Fruit fly (Drosophila melanogaster) whole organism, embryonic: ENCODE results near the gene Polr2D.

Experiments used
- Atf-2 ChIP-seq: fragments of 200-800 bp; sonication (Bioruptor generic); optimal IDR thresholded peaks from 2 replicates; lab custom pipeline; 2016; ENCODE audit warnings: missing biosample characterization, missing genetic modification characterization
- BtbVII ChIP-seq: fragments of 200-800 bp; sonication (Bioruptor generic); optimal IDR thresholded peaks from 3 replicates; lab custom pipeline; 2017; ENCODE audit warnings: missing biosample characterization, mild to moderate bottlenecking, missing genetic modification characterization
- CG10147 ChIP-seq: fragments of 200-800 bp; sonication (Bioruptor generic); optimal IDR thresholded peaks from 2 replicates; lab custom pipeline; 2019; ENCODE audit warnings: missing biosample characterization, mild to moderate bottlenecking, missing genetic modification characterization, moderate library complexity
- CG10366 ChIP-seq: fragments of 200-800 bp; sonication (Bioruptor generic); IDR thresholded peaks from 2 replicates; pipeline ENCODE4 v1.3.6; 2022; ENCODE audit warnings: missing biosample characterization, missing genetic modification characterization
- CG10543 ChIP-seq: fragments of 200-800 bp; sonication (Bioruptor generic); optimal IDR thresholded peaks from 3 replicates; lab custom pipeline; 2017; ENCODE audit warnings: missing biosample characterization, mild to moderate bottlenecking, missing genetic modification characterization, moderate library complexity
- CG11093 ChIP-seq: fragments of 200-800 bp; sonication (Bioruptor generic); IDR thresholded peaks from 3 replicates; pipeline ENCODE4 v1.3.6; 2022; ENCODE audit warnings: missing biosample characterization, missing genetic modification characterization
- CG11247 ChIP-seq: fragments of 200-800 bp; sonication (Bioruptor generic); IDR thresholded peaks from 2 replicates; pipeline ENCODE4 v1.3.6; 2022; ENCODE audit warnings: missing biosample characterization, missing genetic modification characterization
- CG12104 ChIP-seq: fragments of 200-800 bp; sonication (Bioruptor generic); optimal IDR thresholded peaks from 3 replicates; lab custom pipeline; 2016; ENCODE audit warnings: missing biosample characterization, missing genetic modification characterization
- CG12155 ChIP-seq: fragments of 200-800 bp; sonication (Bioruptor generic); optimal IDR thresholded peaks from 3 replicates; lab custom pipeline; 2016; ENCODE audit warnings: missing biosample characterization, missing genetic modification characterization
- CG12391 ChIP-seq: fragments of 200-800 bp; sonication (Bioruptor generic); optimal IDR thresholded peaks from 3 replicates; lab custom pipeline; 2018; ENCODE audit warnings: missing biosample characterization, mild to moderate bottlenecking, missing genetic modification characterization, moderate library complexity
- CG13775 ChIP-seq: fragments of 200-800 bp; sonication (Bioruptor generic); optimal IDR thresholded peaks from 3 replicates; lab custom pipeline; 2017; ENCODE audit warnings: missing biosample characterization, mild to moderate bottlenecking, missing genetic modification characterization
- CG15269 ChIP-seq: fragments of 200-800 bp; sonication (Bioruptor generic); optimal IDR thresholded peaks from 2 replicates; lab custom pipeline; 2018; ENCODE audit warnings: missing biosample characterization, mild to moderate bottlenecking, missing genetic modification characterization, moderate library complexity
- CG15514 ChIP-seq: fragments of 200-800 bp; sonication (Bioruptor generic); optimal IDR thresholded peaks from 3 replicates; lab custom pipeline; 2017; ENCODE audit warnings: missing biosample characterization, missing genetic modification characterization, mild to moderate bottlenecking, moderate library complexity, missing genetic modification reagents
- CG17612 ChIP-seq: fragments of 200-800 bp; sonication (Bioruptor generic); IDR thresholded peaks from 2 replicates; pipeline ENCODE4 v1.3.6; 2022; ENCODE audit warnings: missing biosample characterization, missing genetic modification characterization
- CG17802 ChIP-seq: fragments of 200-800 bp; sonication (Bioruptor generic); optimal IDR thresholded peaks from 2 replicates; lab custom pipeline; 2018; ENCODE audit warnings: missing biosample characterization, mild to moderate bottlenecking, missing genetic modification characterization, moderate library complexity
- CG31388 ChIP-seq: fragments of 200-800 bp; sonication (Bioruptor generic); optimal IDR thresholded peaks from 2 replicates; lab custom pipeline; 2016; ENCODE audit warnings: missing biosample characterization, missing genetic modification characterization
- CG3407 ChIP-seq: fragments of 200-800 bp; sonication (Bioruptor generic); optimal IDR thresholded peaks from 2 replicates; lab custom pipeline; 2018; ENCODE audit warnings: missing biosample characterization, mild to moderate bottlenecking, missing genetic modification characterization
- CG42726 ChIP-seq: fragments of 200-800 bp; sonication (Bioruptor generic); IDR thresholded peaks from 2 replicates; pipeline ENCODE4 v1.3.6; 2022; ENCODE audit warnings: missing biosample characterization, missing genetic modification characterization; ENCODE audit not compliant: partially characterized antibody
- CG4424 ChIP-seq: fragments of 200-800 bp; sonication (Bioruptor generic); optimal IDR thresholded peaks from 3 replicates; lab custom pipeline; 2016; ENCODE audit warnings: missing biosample characterization, missing genetic modification characterization
- CG6791 ChIP-seq: fragments of 200-800 bp; sonication (Bioruptor generic); IDR thresholded peaks from 3 replicates; pipeline ENCODE4 v1.3.6; 2022; ENCODE audit warnings: missing biosample characterization, missing genetic modification characterization; ENCODE audit not compliant: partially characterized antibody
- CG6813 ChIP-seq: fragments of 200-800 bp; sonication (Bioruptor generic); optimal IDR thresholded peaks from 2 replicates; lab custom pipeline; 2017; ENCODE audit warnings: missing biosample characterization, missing genetic modification characterization, mild to moderate bottlenecking, moderate library complexity, missing genetic modification reagents
- CG7987 ChIP-seq: fragments of 200-800 bp; sonication (Bioruptor generic); optimal IDR thresholded peaks from 2 replicates; lab custom pipeline; 2018; ENCODE audit warnings: missing biosample characterization, mild to moderate bottlenecking, missing genetic modification characterization, moderate library complexity
- CG8944 ChIP-seq: fragments of 200-800 bp; sonication (Bioruptor generic); optimal IDR thresholded peaks from 3 replicates; lab custom pipeline; 2016; ENCODE audit warnings: missing biosample characterization, missing genetic modification characterization
- D ChIP-seq, 2 experiments: fragments of 200-800 bp in 1 of 2; fragments of >200 bp in 1 of 2; sonication (Bioruptor generic) in 1 of 2; optimal IDR thresholded peaks; 2 replicates in 1 of 2; 3 replicates in 1 of 2; lab custom pipeline; 2017; ENCODE audit warnings: mild to moderate bottlenecking in 1 of 2, missing biosample characterization in 1 of 2, missing genetic modification characterization in 1 of 2, missing genetic modification reagents in 1 of 2
- D19A ChIP-seq: fragments of 200-800 bp; optimal IDR thresholded peaks from 3 replicates; lab custom pipeline; 2019; ENCODE audit warnings: missing biosample characterization, mild to moderate bottlenecking, missing genetic modification characterization, moderate library complexity
- GATAe ChIP-seq: fragments of 200-800 bp; sonication (Bioruptor generic); conservative IDR thresholded peaks from 2 replicates; pipeline ENCODE4 v1.3.6; 2022; ENCODE audit warnings: missing biosample characterization, missing genetic modification characterization
- HLH3B ChIP-seq: fragments of 200-800 bp; sonication (Bioruptor generic); IDR thresholded peaks from 2 replicates; pipeline ENCODE4 v1.3.6; 2022; ENCODE audit warnings: missing biosample characterization, missing genetic modification characterization
- Hmx ChIP-seq: fragments of 200-800 bp; sonication (Bioruptor generic); optimal IDR thresholded peaks from 2 replicates; lab custom pipeline; 2016; ENCODE audit warnings: missing biosample characterization, missing genetic modification characterization
- Meics ChIP-seq: fragments of 200-800 bp; sonication (Bioruptor generic); optimal IDR thresholded peaks from 2 replicates; lab custom pipeline; 2017; ENCODE audit warnings: missing biosample characterization, mild to moderate bottlenecking, missing genetic modification characterization
- Oli ChIP-seq: fragments of 200-800 bp; sonication (Bioruptor generic); optimal IDR thresholded peaks from 2 replicates; lab custom pipeline; 2018; ENCODE audit warnings: missing biosample characterization, mild to moderate bottlenecking, missing genetic modification characterization, moderate library complexity
- Rfx ChIP-seq: fragments of 200-800 bp; sonication (Bioruptor generic); IDR thresholded peaks from 2 replicates; pipeline ENCODE4 v1.3.6; 2022; ENCODE audit warnings: missing biosample characterization, missing genetic modification characterization
- ato ChIP-seq: fragments of 200-800 bp; sonication (Bioruptor generic); IDR thresholded peaks from 2 replicates; pipeline ENCODE4 v1.3.6; 2022; ENCODE audit warnings: missing biosample characterization, missing genetic modification characterization; ENCODE audit not compliant: partially characterized antibody
- bbx ChIP-seq: fragments of 200-800 bp; sonication (Bioruptor generic); IDR thresholded peaks from 2 replicates; pipeline ENCODE4 v1.3.6; 2022; ENCODE audit warnings: missing biosample characterization, missing genetic modification characterization; ENCODE audit not compliant: partially characterized antibody
- cg ChIP-seq: fragments of 200-800 bp; sonication (Bioruptor generic); optimal IDR thresholded peaks from 3 replicates; lab custom pipeline; 2019; ENCODE audit warnings: missing biosample characterization, mild to moderate bottlenecking, missing genetic modification characterization, moderate library complexity
- chm ChIP-seq: fragments of 200-800 bp; sonication (Bioruptor generic); IDR thresholded peaks from 2 replicates; pipeline ENCODE4 v1.3.6; 2022; ENCODE audit warnings: missing biosample characterization, missing genetic modification characterization
- corto ChIP-seq: fragments of 200-800 bp; sonication (Bioruptor generic); optimal IDR thresholded peaks from 2 replicates; lab custom pipeline; 2016; ENCODE audit warnings: missing biosample characterization, mild to moderate bottlenecking, missing genetic modification characterization, moderate library complexity
- dan ChIP-seq: fragments of 200-800 bp; sonication (Bioruptor generic); IDR thresholded peaks from 2 replicates; pipeline ENCODE4 v1.3.6; 2022; ENCODE audit warnings: missing biosample characterization, missing genetic modification characterization
- dati ChIP-seq: fragments of 200-800 bp; sonication (Bioruptor generic); IDR thresholded peaks from 2 replicates; pipeline ENCODE4 v1.3.6; 2022; ENCODE audit warnings: missing biosample characterization, missing genetic modification characterization
- dm ChIP-seq: fragments of 200-800 bp; sonication (Bioruptor generic); optimal IDR thresholded peaks from 3 replicates; lab custom pipeline; 2016; ENCODE audit warnings: missing biosample characterization, missing genetic modification characterization
- emc ChIP-seq: fragments of 200-800 bp; sonication (Bioruptor generic); optimal IDR thresholded peaks from 2 replicates; lab custom pipeline; 2016; ENCODE audit warnings: missing biosample characterization, missing genetic modification characterization
- fru ChIP-seq: fragments of >200 bp; optimal IDR thresholded peaks from 2 replicates; lab custom pipeline; 2017
- hth ChIP-seq: fragments of >200 bp; optimal IDR thresholded peaks from 2 replicates; lab custom pipeline; 2017; ENCODE audit warnings: inconsistent platforms
- insv ChIP-seq, 2 experiments: fragments of 200-800 bp; sonication (Bioruptor generic); optimal IDR thresholded peaks; 3 replicates each; lab custom pipeline; 2016 to 2018; ENCODE audit warnings: missing biosample characterization in 2 of 2, missing genetic modification characterization in 2 of 2
- jumu ChIP-seq: fragments of 200-800 bp; sonication (Bioruptor generic); optimal IDR thresholded peaks from 3 replicates; lab custom pipeline; 2016; ENCODE audit warnings: missing biosample characterization, missing genetic modification characterization
- lov ChIP-seq, 2 experiments: fragments of 200-800 bp in 1 of 2; fragments of >200 bp in 1 of 2; sonication (Bioruptor generic) in 1 of 2; IDR thresholded peaks in 1 of 2; optimal IDR thresholded peaks in 1 of 2; 2 replicates in 1 of 2; 3 replicates in 1 of 2; pipeline versions ENCODE4 v1.3.6 to Lab custom; 2017 to 2022; ENCODE audit warnings: missing biosample characterization in 1 of 2, missing genetic modification characterization in 1 of 2
- pnt ChIP-seq: fragments of 200-800 bp; sonication (Bioruptor generic); optimal IDR thresholded peaks from 3 replicates; lab custom pipeline; 2016; ENCODE audit warnings: missing biosample characterization, missing genetic modification characterization
- slp2 ChIP-seq: fragments of 200-800 bp; sonication (Bioruptor generic); optimal IDR thresholded peaks from 2 replicates; lab custom pipeline; 2016; ENCODE audit warnings: missing biosample characterization, missing genetic modification characterization
- tup ChIP-seq: fragments of 200-800 bp; sonication (Bioruptor generic); optimal IDR thresholded peaks from 2 replicates; lab custom pipeline; 2016; ENCODE audit warnings: missing biosample characterization, mild to moderate bottlenecking, missing genetic modification characterization, moderate library complexity
- wek ChIP-seq: fragments of 200-800 bp; sonication (Bioruptor generic); optimal IDR thresholded peaks from 3 replicates; lab custom pipeline; 2018; ENCODE audit warnings: missing biosample characterization, mild to moderate bottlenecking, missing genetic modification characterization, moderate library complexity

Polr2D gene

dm6 chr3R:18298900-18299321 lies 43.6 kb upstream of the Polr2D start, which contains the start of gene Dlc90F (continued):
- TF ChIP-seq D19A, result peak; percentile 20
- no peak for TF ChIP-seq corto (GFP tag; lab: Kevin White, UChicago)
- peak; percentile 57 for TF ChIP-seq CG10147 (GFP tag; lab: Kevin White, UChicago)
- TF ChIP-seq emc (GFP tag; lab: Kevin White, UChicago), result peak; percentile 64
- no peak for TF ChIP-seq D (optimal IDR thresholded peaks at IDR 0.05; lab: Kevin White, UChicago)
- peak; percentile 22 for TF ChIP-seq D (GFP tag; optimal IDR thresholded peaks at IDR 0.05; lab: Kevin White, UChicago)
- TF ChIP-seq insv (GFP tag; optimal IDR thresholded peaks at IDR 0.05; lab: Kevin White, UChicago), result peak in 1 of 2 experiments; percentile 19
- peak; percentile 67 for TF ChIP-seq CG15514 (GFP tag; lab: Kevin White, UChicago)
- peak; percentile 38 for TF ChIP-seq CG31388 (GFP tag; lab: Kevin White, UChicago)
- peak; percentile 66 for TF ChIP-seq CG4424 (GFP tag; lab: Kevin White, UChicago)
- TF ChIP-seq CG10543 (GFP tag; lab: Kevin White, UChicago), result peak; percentile 50
- no peak for TF ChIP-seq dati (GFP tag; lab: Robert Waterston, UW)
- TF ChIP-seq dm (GFP tag; lab: Kevin White, UChicago), result peak; percentile 83
- no peak for TF ChIP-seq CG6791 (GFP tag; lab: Robert Waterston, UW)
- peak; percentile 82 for TF ChIP-seq Atf-2 (GFP tag; lab: Kevin White, UChicago)
- no peak for TF ChIP-seq CG15269 (tag; lab: Kevin White, UChicago)
- no peak for TF ChIP-seq CG7987 (GFP tag; lab: Kevin White, UChicago)
- no peak for TF ChIP-seq CG6813 (GFP tag; lab: Kevin White, UChicago)
- TF ChIP-seq CG12391 (tag; lab: Kevin White, UChicago), result peak; percentile 86
- peak; percentile 54 for TF ChIP-seq CG3407 (GFP tag; lab: Kevin White, UChicago)
- TF ChIP-seq CG17612 (GFP tag; lab: Robert Waterston, UW), result peak; percentile 51; the same call in 1 of the 2 replicates
- no peak for TF ChIP-seq ato (GFP tag; lab: Robert Waterston, UW)
- no peak for TF ChIP-seq fru (lab: Kevin White, UChicago)
- TF ChIP-seq slp2 (GFP tag; lab: Kevin White, UChicago), result peak; percentile 77
- TF ChIP-seq CG42726, result no peak
- peak; percentile 66; the same call in 1 of the 2 replicates for TF ChIP-seq HLH3B (GFP tag; lab: Robert Waterston, UW)
- no peak for TF ChIP-seq cg (GFP tag; lab: Kevin White, UChicago)
- TF ChIP-seq chm, result 0 out of 2 replicates have a peak, but pooled peaks have one; percentile 29
- peak; percentile 80 for TF ChIP-seq CG12155 (GFP tag; lab: Kevin White, UChicago)
- peak; percentile 63 for TF ChIP-seq CG8944 (GFP tag; lab: Kevin White, UChicago)
- TF ChIP-seq wek (GFP tag; lab: Kevin White, UChicago), result no peak
- peak; percentile 78 for TF ChIP-seq CG10366
- TF ChIP-seq CG11093 (GFP tag; lab: Robert Waterston, UW), result peak; percentile 66; the same call in 2 of the 3 replicates
- TF ChIP-seq bbx (GFP tag; lab: Robert Waterston, UW), result peak; percentile 9; the same call in 1 of the 2 replicates
- TF ChIP-seq CG13775 (GFP tag; lab: Kevin White, UChicago), result peak; percentile 74
- peak; percentile 85 for TF ChIP-seq CG17802 (tag; lab: Kevin White, UChicago)
- TF ChIP-seq Rfx, result peak; percentile 86
- peak; percentile 79 for TF ChIP-seq pnt
- peak; percentile 47 for TF ChIP-seq Meics (GFP tag; lab: Kevin White, UChicago)
- peak; percentile 12 for TF ChIP-seq CG12104 (GFP tag; lab: Kevin White, UChicago)
- TF ChIP-seq Oli (tag; lab: Kevin White, UChicago), result peak; percentile 73
- peak; percentile 82 for TF ChIP-seq CG11247 (GFP tag; lab: Robert Waterston, UW)
- no peak for TF ChIP-seq hth
- no peak for TF ChIP-seq lov (optimal IDR thresholded peaks at IDR 0.05; lab: Kevin White, UChicago)
- no peak for TF ChIP-seq lov (GFP tag; IDR thresholded peaks at IDR 0.05; lab: Robert Waterston, UW)
- TF ChIP-seq jumu, result peak; percentile 78
- peak; percentile 6 for TF ChIP-seq tup (GFP tag; lab: Kevin White, UChicago)
- peak; percentile 24 for TF ChIP-seq Hmx (GFP tag; lab: Kevin White, UChicago)
- TF ChIP-seq dan (GFP tag; lab: Robert Waterston, UW), result no peak; the same call in 1 of the 2 replicates
- no peak for TF ChIP-seq BtbVII
- no peak for TF ChIP-seq GATAe (GFP tag; lab: Robert Waterston, UW)
